Worm (Caenorhabditis elegans) whole organism, mixed stage, embryonic: Measurements from ENCODE around the gene trh-1.

ENCODE experiments used
- M03D4.4 ChIP-seq: sonication (generic microtip); optimal IDR thresholded peaks from 2 replicates; lab custom pipeline; 2017; ENCODE audit warnings: mild to moderate bottlenecking, missing genetic modification characterization, missing compliant biosample characterization
- bed-3 ChIP-seq: fragments of 200-800 bp; sonication (Bioruptor generic); optimal IDR thresholded peaks from 3 replicates; lab custom pipeline; 2018; ENCODE audit warnings: mild to moderate bottlenecking, missing genetic modification characterization, moderate library complexity, missing compliant biosample characterization
- blmp-1 ChIP-seq: fragments of 150-350 bp; optimal IDR thresholded peaks from 2 replicates; lab custom pipeline; 2014; ENCODE audit warnings: missing biosample characterization, missing genetic modification characterization
- ceh-39 ChIP-seq: fragments of 150-350 bp; optimal IDR thresholded peaks from 2 replicates; lab custom pipeline; 2014; ENCODE audit warnings: missing biosample characterization, missing genetic modification characterization
- ceh-43 ChIP-seq: fragments of 200-800 bp; sonication (Bioruptor generic); optimal IDR thresholded peaks from 2 replicates; lab custom pipeline; 2018; ENCODE audit warnings: mild to moderate bottlenecking, missing genetic modification characterization, moderate library complexity, missing compliant biosample characterization
- cnd-1 ChIP-seq: fragments of 200-800 bp; sonication (Bioruptor generic); optimal IDR thresholded peaks from 2 replicates; lab custom pipeline; 2018; ENCODE audit warnings: mild to moderate bottlenecking, missing genetic modification characterization, missing compliant biosample characterization
- drap-1 ChIP-seq: fragments of 200-800 bp; sonication (Bioruptor generic); optimal IDR thresholded peaks from 3 replicates; lab custom pipeline; 2018; ENCODE audit warnings: mild to moderate bottlenecking, missing genetic modification characterization, missing compliant biosample characterization
- elt-1 ChIP-seq: sonication (generic microtip); optimal IDR thresholded peaks from 2 replicates; lab custom pipeline; 2017; ENCODE audit warnings: missing genetic modification characterization, mild to moderate bottlenecking, missing compliant biosample characterization, antibody characterized with exemption, moderate library complexity, borderline replicate concordance; ENCODE audit not compliant: insufficient read depth
- elt-3 ChIP-seq: fragments of 150-350 bp; optimal IDR thresholded peaks from 2 replicates; lab custom pipeline; 2014; ENCODE audit warnings: missing biosample characterization, missing genetic modification characterization
- flh-1 ChIP-seq: fragments of 200-800 bp; sonication (Bioruptor generic); optimal IDR thresholded peaks from 2 replicates; lab custom pipeline; 2018; ENCODE audit warnings: mild to moderate bottlenecking, missing genetic modification characterization, moderate library complexity, missing compliant biosample characterization
- hlh-1 ChIP-seq: fragments of 150-350 bp; optimal IDR thresholded peaks from 2 replicates; lab custom pipeline; 2014; ENCODE audit warnings: missing biosample characterization, missing genetic modification reagents, missing genetic modification characterization
- lin-13 ChIP-seq: fragments of 150-350 bp; optimal IDR thresholded peaks from 2 replicates; lab custom pipeline; 2014; ENCODE audit warnings: missing biosample characterization, missing genetic modification characterization
- lin-32 ChIP-seq: fragments of 200-800 bp; sonication (Bioruptor generic); optimal IDR thresholded peaks from 2 replicates; lab custom pipeline; 2018; ENCODE audit warnings: mild to moderate bottlenecking, missing genetic modification characterization, missing compliant biosample characterization
- mab-5 ChIP-seq: fragments of 150-350 bp; optimal IDR thresholded peaks from 2 replicates; lab custom pipeline; 2014; ENCODE audit warnings: missing biosample characterization, missing genetic modification characterization
- mep-1 ChIP-seq: fragments of 150-350 bp; optimal IDR thresholded peaks from 2 replicates; lab custom pipeline; 2017; ENCODE audit warnings: missing biosample characterization, missing genetic modification reagents, missing genetic modification characterization, inconsistent platforms
- mls-2 ChIP-seq: sonication (generic microtip); optimal IDR thresholded peaks from 2 replicates; lab custom pipeline; 2016; ENCODE audit warnings: mild to moderate bottlenecking, missing genetic modification characterization, moderate library complexity, missing compliant biosample characterization
- nhr-12 ChIP-seq: fragments of 150-350 bp; optimal IDR thresholded peaks from 2 replicates; lab custom pipeline; 2014; ENCODE audit warnings: missing biosample characterization, missing genetic modification characterization
- nhr-2 ChIP-seq: fragments of 150-350 bp; optimal IDR thresholded peaks from 2 replicates; lab custom pipeline; 2014; ENCODE audit warnings: missing biosample characterization, missing genetic modification characterization
- nhr-237 ChIP-seq: fragments of 150-350 bp; optimal IDR thresholded peaks from 2 replicates; lab custom pipeline; 2014; ENCODE audit warnings: missing biosample characterization, missing genetic modification characterization
- nhr-28 ChIP-seq: fragments of 150-350 bp; optimal IDR thresholded peaks from 2 replicates; lab custom pipeline; 2014; ENCODE audit warnings: missing biosample characterization, missing genetic modification characterization
- pha-4 ChIP-seq: fragments of 150-350 bp; optimal IDR thresholded peaks from 2 replicates; lab custom pipeline; 2018; ENCODE audit warnings: missing biosample characterization, missing genetic modification reagents, missing genetic modification characterization
- sem-2 ChIP-seq: fragments of 200-800 bp; sonication (Bioruptor generic); optimal IDR thresholded peaks from 2 replicates; lab custom pipeline; 2018; ENCODE audit warnings: mild to moderate bottlenecking, missing genetic modification characterization, missing compliant biosample characterization
- sptf-1 ChIP-seq: sonication (generic microtip); optimal IDR thresholded peaks from 2 replicates; lab custom pipeline; 2017; ENCODE audit warnings: mild to moderate bottlenecking, missing genetic modification characterization, moderate library complexity, missing compliant biosample characterization
- tbx-8 ChIP-seq: fragments of 200-800 bp; sonication (Bioruptor generic); optimal IDR thresholded peaks from 2 replicates; lab custom pipeline; 2018; ENCODE audit warnings: mild to moderate bottlenecking, missing genetic modification characterization, moderate library complexity, missing compliant biosample characterization
- unc-62 ChIP-seq: fragments of 150-350 bp; optimal IDR thresholded peaks from 2 replicates; lab custom pipeline; 2014; ENCODE audit warnings: missing biosample characterization, missing genetic modification reagents, missing genetic modification characterization
- zip-8 ChIP-seq: fragments of 150-350 bp; optimal IDR thresholded peaks from 2 replicates; lab custom pipeline; 2014; ENCODE audit warnings: missing biosample characterization, missing genetic modification characterization
- ztf-11 ChIP-seq: fragments of 150-350 bp; optimal IDR thresholded peaks from 2 replicates; lab custom pipeline; 2014; ENCODE audit warnings: missing biosample characterization, missing genetic modification characterization

The trh-1 gene

ce11 chrIV:17406119-17406518 lies 37.7 kb downstream of the trh-1 start:
- no peak for TF ChIP-seq hlh-1 (tag; lab: Kevin White, UChicago)
- no peak for TF ChIP-seq flh-1 (GFP tag; lab: Kevin White, UChicago)
- no peak for TF ChIP-seq ceh-39 (tag; lab: Kevin White, UChicago)
- TF ChIP-seq ceh-43 (GFP tag; lab: Kevin White, UChicago): no peak
- no peak for TF ChIP-seq tbx-8
- TF ChIP-seq drap-1 (GFP tag; lab: Kevin White, UChicago): no peak
- TF ChIP-seq blmp-1 (tag; lab: Kevin White, UChicago): no peak
- TF ChIP-seq elt-1: no peak
- TF ChIP-seq nhr-2 (tag; lab: Kevin White, UChicago): no peak
- TF ChIP-seq nhr-28 (tag; lab: Kevin White, UChicago): no peak
- TF ChIP-seq ztf-11 (tag; lab: Kevin White, UChicago): no peak
- TF ChIP-seq M03D4.4 (tag; lab: Kevin White, UChicago): no peak
- no peak for TF ChIP-seq mab-5 (tag; lab: Kevin White, UChicago)
- TF ChIP-seq unc-62 (GFP tag; lab: Kevin White, UChicago): no peak
- TF ChIP-seq elt-3: no peak
- no peak for TF ChIP-seq mls-2 (tag; lab: Kevin White, UChicago)
- no peak for TF ChIP-seq nhr-237
- TF ChIP-seq, all 35 proteins: peak for 0

DNA sequence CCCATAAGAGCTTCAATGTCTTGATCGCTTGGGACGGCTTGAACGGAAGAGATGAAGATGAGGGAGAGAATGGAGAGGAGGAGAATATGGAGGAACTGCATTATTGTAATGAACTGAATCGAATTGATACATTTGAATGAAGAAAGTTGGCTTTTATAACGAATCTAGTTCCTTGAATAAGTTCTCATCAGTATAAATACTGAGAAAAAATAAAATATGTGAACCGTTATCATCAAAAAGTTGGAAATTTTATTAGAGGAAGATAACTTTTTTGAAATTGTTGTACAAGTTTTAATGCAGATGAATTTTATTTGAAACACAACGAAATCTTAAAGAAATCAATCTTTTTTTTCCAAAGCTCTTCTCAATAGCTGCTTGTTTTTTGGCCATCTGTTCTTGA lies 38.6 kb downstream of the trh-1 start, which contains the start of gene T02D1.7:
Gene T02D1.7, minus strand, starts transcription at position 101 of the 400 bp plus-strand sequence.
- TF ChIP-seq drap-1 (GFP tag; lab: Kevin White, UChicago): no peak
- TF ChIP-seq hlh-1 (tag; lab: Kevin White, UChicago): no peak
- TF ChIP-seq blmp-1 (tag; lab: Kevin White, UChicago): no peak
- no peak for TF ChIP-seq mep-1
- no peak for TF ChIP-seq cnd-1 (tag; lab: Kevin White, UChicago)
- TF ChIP-seq ceh-43 (GFP tag; lab: Kevin White, UChicago): no peak
- no peak for TF ChIP-seq zip-8 (tag; lab: Kevin White, UChicago)
- no peak for TF ChIP-seq bed-3 (GFP tag; lab: Kevin White, UChicago)
- TF ChIP-seq elt-1: no peak
- no peak for TF ChIP-seq lin-32 (GFP tag; lab: Kevin White, UChicago)
- no peak for TF ChIP-seq mls-2 (tag; lab: Kevin White, UChicago)
- TF ChIP-seq unc-62 (GFP tag; lab: Kevin White, UChicago): no peak
- TF ChIP-seq nhr-237: no peak
- TF ChIP-seq ztf-11 (tag; lab: Kevin White, UChicago): no peak
- no peak for TF ChIP-seq nhr-28 (tag; lab: Kevin White, UChicago)
- TF ChIP-seq pha-4 (tag; lab: Kevin White, UChicago): no peak
- TF ChIP-seq elt-3: no peak
- no peak for TF ChIP-seq tbx-8
- no peak for TF ChIP-seq flh-1 (GFP tag; lab: Kevin White, UChicago)
- TF ChIP-seq, all 35 proteins: peak for 0

- TF ChIP-seq nhr-12 (no peak), lin-32 (GFP tag; lab: Kevin White, UChicago) (no peak), sptf-1 (tag; lab: Kevin White, UChicago) (no peak), cnd-1 (tag; lab: Kevin White, UChicago) (no peak), tbx-8 (no peak)
These were observed 39.1 kb downstream of the trh-1 start, which contains the start of gene T02D1.9 for ce11 chrIV:17407491-17407890. Gene T02D1.9 (minus strand): TSS chrIV:17407591.

DNA sequence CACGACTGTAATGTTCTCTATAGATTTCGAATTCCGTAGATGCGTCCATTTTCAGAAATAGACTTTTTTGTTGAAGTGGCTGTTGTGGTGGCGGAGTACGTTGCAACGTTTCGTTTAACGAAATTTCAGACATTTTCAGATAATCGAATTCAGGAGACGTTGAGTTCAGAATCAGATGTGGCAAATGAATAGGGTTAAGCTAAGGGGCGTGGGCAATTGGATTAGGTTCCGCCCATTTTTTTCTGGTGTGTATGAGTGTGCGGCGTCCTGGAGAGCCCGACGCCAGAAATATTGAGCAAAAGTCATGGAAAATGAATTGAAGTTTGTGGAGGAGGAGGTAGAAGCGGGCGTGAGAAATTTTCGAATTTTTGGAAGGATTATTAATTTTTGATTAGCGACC lies 45.0 kb downstream of the trh-1 start:
- TF ChIP-seq sem-2 (GFP tag; lab: Kevin White, UChicago) (no peak), mep-1 (no peak), ztf-11 (tag; lab: Kevin White, UChicago) (no peak), elt-1 (no peak), cnd-1 (tag; lab: Kevin White, UChicago) (no peak), unc-62 (GFP tag; lab: Kevin White, UChicago) (no peak), lin-32 (GFP tag; lab: Kevin White, UChicago) (no peak), ceh-39 (tag; lab: Kevin White, UChicago) (no peak), lin-13 (tag; lab: Kevin White, UChicago) (no peak), nhr-237 (no peak), mab-5 (tag; lab: Kevin White, UChicago) (no peak), drap-1 (GFP tag; lab: Kevin White, UChicago) (no peak), ceh-43 (GFP tag; lab: Kevin White, UChicago) (no peak)
- TF ChIP-seq, all 35 proteins: peak for 0

DNA sequence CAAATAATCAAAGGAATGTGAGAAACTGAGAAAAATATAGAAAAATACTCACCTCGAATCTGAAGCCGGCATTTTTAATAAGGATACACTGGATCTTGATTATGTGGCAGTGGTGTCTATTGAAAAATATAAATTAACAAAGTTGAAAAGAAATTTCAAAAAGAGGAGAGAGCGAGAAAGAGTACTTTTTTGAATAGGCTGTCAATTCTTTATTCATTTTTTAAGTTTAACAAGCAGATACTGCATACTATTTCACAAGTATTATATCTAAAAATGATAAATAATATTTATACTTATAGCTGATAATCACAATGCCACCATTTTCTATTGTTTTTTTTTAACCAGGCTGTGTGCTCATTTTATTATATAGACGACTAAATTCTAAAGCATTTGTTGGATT lies 49.3 kb downstream of the trh-1 start, which contains the start of gene npr-26:
Gene npr-26, minus strand, starts transcription at position 101 of the 400 bp plus-strand sequence.
- no peak for TF ChIP-seq elt-3
